Worm (Caenorhabditis elegans): ENCODE measurements around the gene D1005.4.

ce11 chrX:1471232-1471631, 14.4 kb downstream of the D1005.4 start:
- peak; percentile 10 for TF ChIP-seq snpc-4 (tag; optimal IDR thresholded peaks at IDR 0.05)
- no peak for TF ChIP-seq nhr-28 (tag; optimal IDR thresholded peaks at IDR 0.05)
- no peak for TF ChIP-seq R02D3.7 (tag; optimal IDR thresholded peaks at IDR 0.05)
- no peak for TF ChIP-seq fos-1 (tag; optimal IDR thresholded peaks at IDR 0.05)
- TF ChIP-seq nhr-23 (tag; optimal IDR thresholded peaks at IDR 0.05) = no peak
- TF ChIP-seq daf-12 (tag; optimal IDR thresholded peaks at IDR 0.05) = no peak
- TF ChIP-seq elt-3 (tag; optimal IDR thresholded peaks at IDR 0.05) = no peak
- TF ChIP-seq skn-1 (tag; optimal IDR thresholded peaks at IDR 0.05) = no peak
- no peak for TF ChIP-seq ceh-28 (tag; optimal IDR thresholded peaks at IDR 0.05)
- no peak for TF ChIP-seq nhr-237 (tag; optimal IDR thresholded peaks at IDR 0.05)
